Worm (Caenorhabditis elegans) whole organism, L2 larva: ENCODE results near the gene F53B1.9.

Source experiments
- R02D3.7 ChIP-seq: fragments of 150-350 bp; optimal IDR thresholded peaks from 2 replicates; lab custom pipeline; 2014; ENCODE audit warnings: missing biosample characterization, missing genetic modification characterization
- aly-2 ChIP-seq: fragments of 150-350 bp; optimal IDR thresholded peaks from 2 replicates; lab custom pipeline; 2014; ENCODE audit warnings: missing biosample characterization, missing genetic modification characterization
- ceh-82 ChIP-seq: fragments of 150-350 bp; optimal IDR thresholded peaks from 2 replicates; lab custom pipeline; 2014; ENCODE audit warnings: missing biosample characterization, missing genetic modification characterization
- sma-9 ChIP-seq, 2 experiments: fragments of 150-350 bp in 1 of 2; sonication (generic microtip) in 1 of 2; optimal IDR thresholded peaks; 2 replicates each; lab custom pipeline; 2014 to 2016; ENCODE audit warnings: missing genetic modification characterization in 2 of 2, mild to moderate bottlenecking in 1 of 2, missing biosample characterization in 1 of 2, missing compliant biosample characterization in 1 of 2, missing genetic modification reagents in 1 of 2, moderate library complexity in 1 of 2
- unc-62 ChIP-seq: fragments of 150-350 bp; optimal IDR thresholded peaks from 2 replicates; lab custom pipeline; 2014; ENCODE audit warnings: missing biosample characterization, missing genetic modification reagents, missing genetic modification characterization
- zag-1 ChIP-seq: fragments of 150-350 bp; optimal IDR thresholded peaks from 2 replicates; lab custom pipeline; 2014; ENCODE audit warnings: missing biosample characterization, missing genetic modification characterization

DNA sequence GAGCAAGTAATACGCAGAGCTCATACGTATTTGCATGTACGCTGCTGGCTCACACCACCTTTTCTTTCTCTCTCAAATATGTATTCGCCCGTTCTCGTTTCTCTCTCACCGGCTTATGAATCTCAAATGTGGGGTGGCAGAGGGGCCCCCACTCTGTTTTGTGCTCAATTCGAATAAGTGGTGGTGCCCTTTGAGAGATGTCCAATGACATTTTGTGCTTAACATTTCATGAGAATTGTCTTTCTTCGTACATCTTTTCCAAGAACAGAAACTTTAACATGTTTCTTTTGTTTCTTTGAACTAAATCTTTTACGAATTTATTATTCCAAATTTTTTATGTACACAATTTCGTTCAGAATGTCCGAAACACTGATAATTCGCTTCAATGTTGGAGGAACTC, 47.6 kb downstream of the F53B1.9 start, which contains the start of gene F49H12.3:
- TF ChIP-seq aly-2 (tag; lab: Kevin White, UChicago) (no peak), unc-62 (GFP tag; lab: Kevin White, UChicago) (no peak), sma-9 (GFP tag; optimal IDR thresholded peaks at IDR 0.05; lab: Kevin White, UChicago) (no peak), sma-9 (tag; optimal IDR thresholded peaks at IDR 0.05; lab: Kevin White, UChicago) (no peak), R02D3.7 (no peak), ceh-82 (no peak), zag-1 (tag; lab: Kevin White, UChicago) (no peak)
